Fruit fly (Drosophila melanogaster) whole organism, prepupa: ENCODE measurements around the gene robl37BC.

Experiments used
- Blimp-1 ChIP-seq: fragments of 200-800 bp; sonication (Bioruptor generic); optimal IDR thresholded peaks from 3 replicates; lab custom pipeline; 2017; ENCODE audit warnings: missing biosample characterization, missing genetic modification characterization, mild to moderate bottlenecking, moderate library complexity, missing genetic modification reagents
- CG10631 ChIP-seq: fragments of 200-800 bp; sonication (Bioruptor generic); optimal IDR thresholded peaks from 2 replicates; lab custom pipeline; 2016; ENCODE audit warnings: missing biosample characterization, missing genetic modification characterization
- CG10669 ChIP-seq: fragments of 200-800 bp; sonication (Bioruptor generic); optimal IDR thresholded peaks from 3 replicates; lab custom pipeline; 2018; ENCODE audit warnings: missing biosample characterization, mild to moderate bottlenecking, missing genetic modification characterization, moderate library complexity
- CG11294 ChIP-seq: fragments of 200-800 bp; sonication (Bioruptor generic); IDR thresholded peaks from 2 replicates; pipeline ENCODE4 v1.3.6; 2022; ENCODE audit warnings: missing biosample characterization, missing genetic modification characterization
- CG15336 ChIP-seq: fragments of 200-800 bp; sonication (Bioruptor generic); IDR thresholded peaks from 2 replicates; pipeline ENCODE4 v1.3.6; 2022; ENCODE audit warnings: missing biosample characterization, missing genetic modification characterization
- CG1621 ChIP-seq: fragments of 200-800 bp; sonication (Bioruptor generic); optimal IDR thresholded peaks from 3 replicates; lab custom pipeline; 2018; ENCODE audit warnings: missing biosample characterization, mild to moderate bottlenecking, missing genetic modification characterization
- CG16779 ChIP-seq: fragments of 200-800 bp; sonication (Bioruptor generic); optimal IDR thresholded peaks from 3 replicates; lab custom pipeline; 2017; ENCODE audit warnings: missing biosample characterization, mild to moderate bottlenecking, missing genetic modification characterization
- CG32006 ChIP-seq: fragments of 200-800 bp; sonication (Bioruptor generic); optimal IDR thresholded peaks from 3 replicates; lab custom pipeline; 2017; ENCODE audit warnings: missing biosample characterization, mild to moderate bottlenecking, missing genetic modification characterization
- CG34406 ChIP-seq: fragments of 200-800 bp; sonication (Bioruptor generic); optimal IDR thresholded peaks from 3 replicates; lab custom pipeline; 2016; ENCODE audit warnings: missing biosample characterization, missing genetic modification characterization
- CG3919 ChIP-seq: fragments of 200-800 bp; sonication (Bioruptor generic); optimal IDR thresholded peaks from 3 replicates; lab custom pipeline; 2016; ENCODE audit warnings: missing biosample characterization, missing genetic modification characterization
- CG6163 ChIP-seq: fragments of 200-800 bp; sonication (Bioruptor generic); IDR thresholded peaks from 3 replicates; pipeline ENCODE4 v1.3.6; 2022; ENCODE audit warnings: missing biosample characterization, missing genetic modification characterization
- CG6276 ChIP-seq: fragments of 200-800 bp; sonication (Bioruptor generic); optimal IDR thresholded peaks from 2 replicates; lab custom pipeline; 2017; ENCODE audit warnings: missing biosample characterization, mild to moderate bottlenecking, missing genetic modification characterization
- CG6808 ChIP-seq: fragments of 200-800 bp; sonication (Bioruptor generic); optimal IDR thresholded peaks from 3 replicates; lab custom pipeline; 2017; ENCODE audit warnings: missing biosample characterization, missing genetic modification characterization, mild to moderate bottlenecking, moderate library complexity, missing genetic modification reagents
- CG6854 ChIP-seq: fragments of 200-800 bp; sonication (Bioruptor generic); optimal IDR thresholded peaks from 2 replicates; lab custom pipeline; 2017; ENCODE audit warnings: missing biosample characterization, mild to moderate bottlenecking, missing genetic modification characterization
- CG7368 ChIP-seq: fragments of 200-800 bp; sonication (Bioruptor generic); optimal IDR thresholded peaks from 3 replicates; lab custom pipeline; 2016; ENCODE audit warnings: missing biosample characterization, missing genetic modification characterization
- CG8119 ChIP-seq: fragments of 200-800 bp; sonication (Bioruptor generic); IDR thresholded peaks from 3 replicates; pipeline ENCODE4 v1.3.6; 2022; ENCODE audit warnings: missing biosample characterization, missing genetic modification characterization
- CG8319 ChIP-seq: fragments of 200-800 bp; sonication (Bioruptor generic); optimal IDR thresholded peaks from 3 replicates; lab custom pipeline; 2016; ENCODE audit warnings: missing biosample characterization, missing genetic modification characterization
- CG9139 ChIP-seq: fragments of 200-800 bp; sonication (Bioruptor generic); optimal IDR thresholded peaks from 3 replicates; lab custom pipeline; 2017; ENCODE audit warnings: missing biosample characterization, mild to moderate bottlenecking, missing genetic modification characterization
- Eip75B ChIP-seq: fragments of 200-800 bp; sonication (Bioruptor generic); optimal IDR thresholded peaks from 3 replicates; lab custom pipeline; 2016; ENCODE audit warnings: missing biosample characterization, missing genetic modification characterization
- Eip78C ChIP-seq: fragments of 200-800 bp; sonication (Bioruptor generic); peaks from one replicate; lab custom pipeline; 2016; ENCODE audit warnings: missing biosample characterization, missing genetic modification characterization
- Eip93F ChIP-seq: fragments of 200-800 bp; sonication (Bioruptor generic); optimal IDR thresholded peaks from 2 replicates; lab custom pipeline; 2016; ENCODE audit warnings: missing biosample characterization, mild to moderate bottlenecking, missing genetic modification characterization
- Ets21C ChIP-seq: fragments of 200-800 bp; sonication (Bioruptor generic); optimal IDR thresholded peaks from 3 replicates; lab custom pipeline; 2016; ENCODE audit warnings: missing biosample characterization, missing genetic modification characterization
- Gug ChIP-seq: fragments of 200-800 bp; sonication (Bioruptor generic); IDR thresholded peaks from 2 replicates; pipeline ENCODE4 v1.3.6; 2022; ENCODE audit warnings: missing biosample characterization, missing genetic modification characterization
- Hr38 ChIP-seq: sonication (Bioruptor generic); optimal IDR thresholded peaks from 2 replicates; lab custom pipeline; 2016; ENCODE audit warnings: missing biosample characterization, missing genetic modification characterization
- Hr39 ChIP-seq: fragments of 200-800 bp; sonication (Bioruptor generic); optimal IDR thresholded peaks from 2 replicates; lab custom pipeline; 2016; ENCODE audit warnings: missing biosample characterization, missing genetic modification characterization
- Hr4 ChIP-seq: fragments of 200-800 bp; sonication (Bioruptor generic); optimal IDR thresholded peaks from 3 replicates; lab custom pipeline; 2016; ENCODE audit warnings: missing biosample characterization, missing genetic modification characterization
- Lpt ChIP-seq: fragments of 200-800 bp; sonication (Bioruptor generic); optimal IDR thresholded peaks from 3 replicates; lab custom pipeline; 2016; ENCODE audit warnings: missing biosample characterization, missing genetic modification characterization
- OdsH ChIP-seq: fragments of 200-800 bp; sonication (Bioruptor generic); optimal IDR thresholded peaks from 3 replicates; lab custom pipeline; 2016; ENCODE audit warnings: missing biosample characterization, missing genetic modification characterization
- Sox102F ChIP-seq: fragments of 200-800 bp; sonication (Bioruptor generic); optimal IDR thresholded peaks from 2 replicates; lab custom pipeline; 2016; ENCODE audit warnings: missing biosample characterization, mild to moderate bottlenecking, missing genetic modification characterization
- Sox14 ChIP-seq: fragments of 200-800 bp; sonication (Bioruptor generic); optimal IDR thresholded peaks from 3 replicates; lab custom pipeline; 2016; ENCODE audit warnings: missing biosample characterization, missing genetic modification characterization
- Sox15 ChIP-seq: fragments of 200-800 bp; sonication (Bioruptor generic); optimal IDR thresholded peaks from 3 replicates; lab custom pipeline; 2016; ENCODE audit warnings: missing biosample characterization, missing genetic modification characterization
- acj6 ChIP-seq: fragments of 200-800 bp; sonication (Bioruptor generic); optimal IDR thresholded peaks from 3 replicates; lab custom pipeline; 2016; ENCODE audit warnings: missing biosample characterization, missing genetic modification characterization
- dac ChIP-seq: fragments of 200-800 bp; sonication (Bioruptor generic); optimal IDR thresholded peaks from 2 replicates; lab custom pipeline; 2017; ENCODE audit warnings: missing biosample characterization, mild to moderate bottlenecking, missing genetic modification characterization
- dsx ChIP-seq: fragments of 200-800 bp; optimal IDR thresholded peaks from 3 replicates; lab custom pipeline; 2019; ENCODE audit warnings: missing biosample characterization, mild to moderate bottlenecking, missing genetic modification characterization, moderate library complexity; ENCODE audit not compliant: poor library complexity, severe bottlenecking
- eg ChIP-seq: fragments of 200-800 bp; sonication (Bioruptor generic); IDR thresholded peaks from 3 replicates; pipeline ENCODE4 v1.3.6; 2022; ENCODE audit warnings: missing biosample characterization, missing genetic modification characterization
- fd85E ChIP-seq: fragments of 200-800 bp; sonication (Bioruptor generic); optimal IDR thresholded peaks from 3 replicates; lab custom pipeline; 2016; ENCODE audit warnings: missing biosample characterization, missing genetic modification characterization
- fkh ChIP-seq: fragments of 200-800 bp; sonication (Bioruptor generic); optimal IDR thresholded peaks from 3 replicates; lab custom pipeline; 2017; ENCODE audit warnings: missing biosample characterization, mild to moderate bottlenecking, missing genetic modification characterization, moderate library complexity
- lz ChIP-seq: fragments of 200-800 bp; sonication (Bioruptor generic); optimal IDR thresholded peaks from 3 replicates; lab custom pipeline; 2016; ENCODE audit warnings: missing biosample characterization, missing genetic modification characterization
- pdm3 ChIP-seq: fragments of 200-800 bp; sonication (Bioruptor generic); optimal IDR thresholded peaks from 3 replicates; lab custom pipeline; 2016; ENCODE audit warnings: missing biosample characterization, missing genetic modification characterization
- salr ChIP-seq, 2 experiments: fragments of 200-800 bp; sonication (Bioruptor generic); optimal IDR thresholded peaks; 3 replicates each; lab custom pipeline; 2016 to 2018; ENCODE audit warnings: missing biosample characterization in 2 of 2, missing genetic modification characterization in 2 of 2, mild to moderate bottlenecking in 1 of 2
- spab ChIP-seq: fragments of 200-800 bp; sonication (Bioruptor generic); optimal IDR thresholded peaks from 2 replicates; lab custom pipeline; 2017; ENCODE audit warnings: missing biosample characterization, mild to moderate bottlenecking, missing genetic modification characterization, missing genetic modification reagents
- vri ChIP-seq: fragments of 200-800 bp; sonication (Bioruptor generic); optimal IDR thresholded peaks from 3 replicates; lab custom pipeline; 2016; ENCODE audit warnings: missing biosample characterization, mild to moderate bottlenecking, missing genetic modification characterization

Gene robl37BC

dm6 chr2L:18980982-18981381, 29.7 kb upstream of the robl37BC start:
- no peak for TF ChIP-seq Sox102F
- no peak for TF ChIP-seq dac (GFP tag; lab: Kevin White, UChicago)
- TF ChIP-seq CG11294 (GFP tag; lab: Robert Waterston, UW) = peak; percentile 34; the same call in 1 of the 2 replicates
- no peak for TF ChIP-seq CG10631 (GFP tag; lab: Kevin White, UChicago)
- TF ChIP-seq Blimp-1 (GFP tag; lab: Kevin White, UChicago) = no peak
- no peak for TF ChIP-seq fd85E
- TF ChIP-seq CG6276 (GFP tag; lab: Kevin White, UChicago) = peak; percentile 37
- peak; percentile 42 for TF ChIP-seq CG32006 (GFP tag; lab: Kevin White, UChicago)
- TF ChIP-seq lz (GFP tag; lab: Kevin White, UChicago) = no peak
- no peak for TF ChIP-seq CG1621 (tag; lab: Kevin White, UChicago)
- TF ChIP-seq CG10669 (GFP tag; lab: Kevin White, UChicago) = no peak
- TF ChIP-seq Ets21C (GFP tag; lab: Kevin White, UChicago) = no peak
- TF ChIP-seq CG9139 (GFP tag; lab: Kevin White, UChicago) = no peak
- TF ChIP-seq vri (GFP tag; lab: Kevin White, UChicago) = no peak
- peak; percentile 24 for TF ChIP-seq Hr4 (GFP tag; lab: Kevin White, UChicago)
- no peak for TF ChIP-seq dsx (GFP tag; lab: Kevin White, UChicago)
- TF ChIP-seq Eip93F (GFP tag; lab: Kevin White, UChicago) = no peak
- TF ChIP-seq CG7368 (GFP tag; lab: Kevin White, UChicago) = no peak
- no peak for TF ChIP-seq fkh (GFP tag; lab: Kevin White, UChicago)
- TF ChIP-seq CG6163 (GFP tag; lab: Robert Waterston, UW) = no peak
- peak; percentile 61 for TF ChIP-seq CG15336 (GFP tag; lab: Robert Waterston, UW)
- no peak for TF ChIP-seq Hr39 (GFP tag; lab: Kevin White, UChicago)
- TF ChIP-seq spab = no peak
- no peak for TF ChIP-seq acj6 (GFP tag; lab: Kevin White, UChicago)
- TF ChIP-seq Gug (GFP tag; lab: Robert Waterston, UW) = no peak
- TF ChIP-seq pdm3 (GFP tag; lab: Kevin White, UChicago) = peak; percentile 11
- no peak for TF ChIP-seq Lpt (GFP tag; lab: Kevin White, UChicago)
- TF ChIP-seq CG6808 (GFP tag; lab: Kevin White, UChicago) = no peak
- no peak for TF ChIP-seq Sox15 (GFP tag; lab: Kevin White, UChicago)
- TF ChIP-seq OdsH (GFP tag; lab: Kevin White, UChicago) = no peak
- TF ChIP-seq CG8119 (GFP tag; lab: Robert Waterston, UW) = peak; percentile 42; the same call in 2 of the 3 replicates
- no peak for TF ChIP-seq Sox14 (GFP tag; lab: Kevin White, UChicago)
- TF ChIP-seq eg (GFP tag; lab: Robert Waterston, UW) = peak; percentile 72
- peak; percentile 45 for TF ChIP-seq Eip78C (GFP tag; lab: Kevin White, UChicago)
- no peak for TF ChIP-seq salr (GFP tag; optimal IDR thresholded peaks at IDR 0.05; lab: Kevin White, UChicago)
- no peak for TF ChIP-seq CG6854
- TF ChIP-seq CG3919 (GFP tag; lab: Kevin White, UChicago) = no peak
- no peak for TF ChIP-seq CG8319
- no peak for TF ChIP-seq Eip75B (GFP tag; lab: Kevin White, UChicago)

dm6 chr2L:18981484-18981883, 29.2 kb upstream of the robl37BC start:
- no peak for TF ChIP-seq dac (GFP tag; lab: Kevin White, UChicago)
- no peak for TF ChIP-seq CG16779
- no peak for TF ChIP-seq Hr38
- TF ChIP-seq Sox14 (GFP tag; lab: Kevin White, UChicago) = no peak
- TF ChIP-seq CG34406 = no peak
- no peak for TF ChIP-seq Eip93F (GFP tag; lab: Kevin White, UChicago)
- peak; percentile 1 for TF ChIP-seq fkh (GFP tag; lab: Kevin White, UChicago)
- TF ChIP-seq, all 60 proteins: peak for 1
